Fruit fly (Drosophila melanogaster) whole organism, embryonic: Measurements from ENCODE around the gene CG7781.

Experiments
- Awh ChIP-seq: fragments of 200-800 bp; sonication (Bioruptor generic); IDR thresholded peaks from 2 replicates; pipeline ENCODE4, ENCODE4 v1.3.6; 2022; ENCODE audit warnings: missing biosample characterization, missing genetic modification characterization
- CG10366 ChIP-seq: fragments of 200-800 bp; sonication (Bioruptor generic); IDR thresholded peaks from 2 replicates; pipeline ENCODE4 v1.3.6; 2022; ENCODE audit warnings: missing biosample characterization, missing genetic modification characterization
- CG11398 ChIP-seq: fragments of 200-800 bp; sonication (Bioruptor generic); optimal IDR thresholded peaks from 2 replicates; lab custom pipeline; 2016; ENCODE audit warnings: missing biosample characterization, missing genetic modification characterization
- CG11695 ChIP-seq: fragments of 200-800 bp; sonication (Bioruptor generic); IDR thresholded peaks from 3 replicates; pipeline ENCODE4 v1.3.6; 2022; ENCODE audit warnings: missing biosample characterization, missing genetic modification characterization
- CG13287 ChIP-seq: fragments of 200-800 bp; sonication (Bioruptor generic); IDR thresholded peaks from 2 replicates; pipeline ENCODE4 v1.3.6; 2022; ENCODE audit warnings: missing biosample characterization, missing genetic modification characterization; ENCODE audit not compliant: partially characterized antibody
- CG13296 ChIP-seq: fragments of 200-800 bp; sonication (Bioruptor generic); optimal IDR thresholded peaks from 3 replicates; lab custom pipeline; 2018; ENCODE audit warnings: missing biosample characterization, mild to moderate bottlenecking, missing genetic modification characterization
- CG14667 ChIP-seq: fragments of 200-800 bp; sonication (Bioruptor generic); IDR thresholded peaks from 2 replicates; pipeline ENCODE4 v1.3.6; 2022; ENCODE audit warnings: missing biosample characterization, missing genetic modification characterization
- CG1602 ChIP-seq: fragments of 200-800 bp; sonication (Bioruptor generic); optimal IDR thresholded peaks from 3 replicates; lab custom pipeline; 2016; ENCODE audit warnings: missing biosample characterization, missing genetic modification characterization
- CG17186 ChIP-seq: fragments of 200-800 bp; sonication (Bioruptor generic); optimal IDR thresholded peaks from 3 replicates; lab custom pipeline; 2017; ENCODE audit warnings: missing biosample characterization, missing genetic modification reagents, missing genetic modification characterization
- CG17385 ChIP-seq: fragments of 200-800 bp; sonication (Bioruptor generic); optimal IDR thresholded peaks from 3 replicates; lab custom pipeline; 2018; ENCODE audit warnings: missing biosample characterization, mild to moderate bottlenecking, missing genetic modification characterization
- CG17612 ChIP-seq: fragments of 200-800 bp; sonication (Bioruptor generic); IDR thresholded peaks from 2 replicates; pipeline ENCODE4 v1.3.6; 2022; ENCODE audit warnings: missing biosample characterization, missing genetic modification characterization
- CG17802 ChIP-seq: fragments of 200-800 bp; sonication (Bioruptor generic); optimal IDR thresholded peaks from 2 replicates; lab custom pipeline; 2018; ENCODE audit warnings: missing biosample characterization, mild to moderate bottlenecking, missing genetic modification characterization, moderate library complexity
- CG18262 ChIP-seq: fragments of 200-800 bp; optimal IDR thresholded peaks from 3 replicates; lab custom pipeline; 2019; ENCODE audit warnings: missing biosample characterization, mild to moderate bottlenecking, missing genetic modification characterization, moderate library complexity
- CG2129 ChIP-seq: fragments of 200-800 bp; sonication (Bioruptor generic); IDR thresholded peaks from 2 replicates; pipeline ENCODE4 v1.3.6; 2022; ENCODE audit warnings: missing biosample characterization, missing genetic modification characterization; ENCODE audit not compliant: partially characterized antibody
- CG31441 ChIP-seq: fragments of 200-800 bp; sonication (Bioruptor generic); IDR thresholded peaks from 2 replicates; pipeline ENCODE4 v1.3.6; 2022; ENCODE audit warnings: missing biosample characterization, missing genetic modification characterization
- CG3838 ChIP-seq: fragments of 200-800 bp; sonication (Bioruptor generic); optimal IDR thresholded peaks from 3 replicates; lab custom pipeline; 2016; ENCODE audit warnings: missing biosample characterization, missing genetic modification characterization
- CG4404 ChIP-seq: fragments of 200-800 bp; sonication (Bioruptor generic); IDR thresholded peaks from 2 replicates; pipeline ENCODE4 v1.3.6; 2022; ENCODE audit warnings: missing biosample characterization, missing genetic modification characterization
- CG5245 ChIP-seq: fragments of 200-800 bp; sonication (Bioruptor generic); optimal IDR thresholded peaks from 3 replicates; lab custom pipeline; 2016; ENCODE audit warnings: missing biosample characterization, missing genetic modification characterization
- CG7839 ChIP-seq: fragments of 200-800 bp; sonication (Bioruptor generic); optimal IDR thresholded peaks from 3 replicates; lab custom pipeline; 2018; ENCODE audit warnings: missing biosample characterization, mild to moderate bottlenecking, missing genetic modification characterization, moderate library complexity
- CG7928 ChIP-seq: fragments of 200-800 bp; sonication (Bioruptor generic); optimal IDR thresholded peaks from 2 replicates; lab custom pipeline; 2017; ENCODE audit warnings: missing biosample characterization, mild to moderate bottlenecking, missing genetic modification characterization
- CTCF ChIP-seq: fragments of 200-800 bp; sonication (Bioruptor generic); optimal IDR thresholded peaks from 2 replicates; lab custom pipeline; 2017; ENCODE audit warnings: missing biosample characterization, mild to moderate bottlenecking, missing genetic modification characterization, moderate library complexity
- Camta ChIP-seq: fragments of 200-800 bp; sonication (Bioruptor generic); optimal IDR thresholded peaks from 2 replicates; lab custom pipeline; 2016; ENCODE audit warnings: missing biosample characterization, missing genetic modification characterization
- CoRest ChIP-seq: fragments of 200-800 bp; sonication (Bioruptor generic); optimal IDR thresholded peaks from 3 replicates; lab custom pipeline; 2018; ENCODE audit warnings: missing biosample characterization, mild to moderate bottlenecking, missing genetic modification characterization, moderate library complexity
- HLH3B ChIP-seq: fragments of 200-800 bp; sonication (Bioruptor generic); IDR thresholded peaks from 2 replicates; pipeline ENCODE4 v1.3.6; 2022; ENCODE audit warnings: missing biosample characterization, missing genetic modification characterization
- HLH54F ChIP-seq: fragments of 200-800 bp; sonication (Bioruptor generic); optimal IDR thresholded peaks from 3 replicates; lab custom pipeline; 2016; ENCODE audit warnings: missing biosample characterization, missing genetic modification characterization
- Hey ChIP-seq: fragments of 200-800 bp; sonication (Bioruptor generic); optimal IDR thresholded peaks from 3 replicates; lab custom pipeline; 2018; ENCODE audit warnings: missing biosample characterization, mild to moderate bottlenecking, missing genetic modification characterization
- Hr3 ChIP-seq: fragments of 200-800 bp; sonication (Bioruptor generic); optimal IDR thresholded peaks from 3 replicates; lab custom pipeline; 2016; ENCODE audit warnings: missing biosample characterization, missing genetic modification characterization
- Mad ChIP-seq: fragments of 200-800 bp; sonication (Bioruptor generic); optimal IDR thresholded peaks from 2 replicates; lab custom pipeline; 2016; ENCODE audit warnings: missing biosample characterization, missing genetic modification characterization
- Max ChIP-seq: fragments of 200-800 bp; sonication (Bioruptor generic); optimal IDR thresholded peaks from 2 replicates; lab custom pipeline; 2016; ENCODE audit warnings: missing biosample characterization, mild to moderate bottlenecking, missing genetic modification characterization
- Meics ChIP-seq: fragments of 200-800 bp; sonication (Bioruptor generic); optimal IDR thresholded peaks from 2 replicates; lab custom pipeline; 2017; ENCODE audit warnings: missing biosample characterization, mild to moderate bottlenecking, missing genetic modification characterization
- Opbp ChIP-seq: fragments of 200-800 bp; sonication (Bioruptor generic); IDR thresholded peaks from 3 replicates; pipeline ENCODE4 v1.3.6; 2022; ENCODE audit warnings: missing biosample characterization, missing genetic modification characterization; ENCODE audit not compliant: partially characterized antibody
- Rx ChIP-seq: fragments of 200-800 bp; sonication (Bioruptor generic); IDR thresholded peaks from 2 replicates; pipeline ENCODE4 v1.3.6; 2022; ENCODE audit warnings: missing biosample characterization, missing genetic modification characterization
- Sox102F ChIP-seq: fragments of 200-800 bp; sonication (Bioruptor generic); optimal IDR thresholded peaks from 2 replicates; lab custom pipeline; 2018; ENCODE audit warnings: missing biosample characterization, mild to moderate bottlenecking, missing genetic modification characterization, moderate library complexity
- Sry-β ChIP-seq: fragments of 200-800 bp; sonication (Bioruptor generic); optimal IDR thresholded peaks from 2 replicates; lab custom pipeline; 2018; ENCODE audit warnings: missing biosample characterization, mild to moderate bottlenecking, missing genetic modification characterization, moderate library complexity
- ac ChIP-seq: fragments of 200-800 bp; sonication (Bioruptor generic); optimal IDR thresholded peaks from 3 replicates; lab custom pipeline; 2017; ENCODE audit warnings: missing biosample characterization, mild to moderate bottlenecking, missing genetic modification characterization
- al ChIP-seq: fragments of 200-800 bp; sonication (Bioruptor generic); IDR thresholded peaks from 2 replicates; pipeline ENCODE4 v1.3.6; 2022; ENCODE audit warnings: missing biosample characterization, missing genetic modification characterization
- ap ChIP-seq: fragments of 200-800 bp; sonication (Bioruptor generic); IDR thresholded peaks from 2 replicates; pipeline ENCODE4 v1.3.6; 2022; ENCODE audit warnings: missing biosample characterization, missing genetic modification characterization
- br ChIP-seq: fragments of >200 bp; optimal IDR thresholded peaks from 2 replicates; lab custom pipeline; 2017
- chinmo ChIP-seq: fragments of 200-800 bp; sonication (Bioruptor generic); IDR thresholded peaks from 4 replicates; pipeline ENCODE4 v1.3.6; 2022; ENCODE audit warnings: missing biosample characterization, missing genetic modification characterization; ENCODE audit not compliant: partially characterized antibody
- crp ChIP-seq, 2 experiments: fragments of 200-800 bp; sonication (Bioruptor generic); optimal IDR thresholded peaks; 2 replicates in 1 of 2; 3 replicates in 1 of 2; lab custom pipeline; 2017; ENCODE audit warnings: missing biosample characterization in 2 of 2, missing genetic modification characterization in 2 of 2, mild to moderate bottlenecking in 1 of 2, moderate library complexity in 1 of 2
- eyg ChIP-seq: fragments of 200-800 bp; sonication (Bioruptor generic); optimal IDR thresholded peaks from 3 replicates; lab custom pipeline; 2016; ENCODE audit warnings: missing biosample characterization, missing genetic modification characterization
- fd102C ChIP-seq: fragments of 200-800 bp; sonication (Bioruptor generic); optimal IDR thresholded peaks from 2 replicates; lab custom pipeline; 2018; ENCODE audit warnings: missing biosample characterization, mild to moderate bottlenecking, missing genetic modification characterization, moderate library complexity
- grn ChIP-seq: fragments of 200-800 bp; sonication (Bioruptor generic); optimal IDR thresholded peaks from 3 replicates; lab custom pipeline; 2017; ENCODE audit warnings: missing biosample characterization, missing genetic modification characterization
- kni ChIP-seq: fragments of 200-800 bp; sonication (Bioruptor generic); optimal IDR thresholded peaks from 3 replicates; lab custom pipeline; 2017; ENCODE audit warnings: mild to moderate bottlenecking, missing biosample characterization, missing genetic modification reagents, missing genetic modification characterization
- lbe ChIP-seq: fragments of 200-800 bp; sonication (Bioruptor generic); optimal IDR thresholded peaks from 2 replicates; lab custom pipeline; 2016; ENCODE audit warnings: missing biosample characterization, mild to moderate bottlenecking, missing genetic modification characterization
- nerfin-2 ChIP-seq: fragments of 200-800 bp; sonication (Bioruptor generic); IDR thresholded peaks from 2 replicates; pipeline ENCODE4 v1.3.6; 2022; ENCODE audit warnings: missing biosample characterization, missing genetic modification characterization; ENCODE audit not compliant: partially characterized antibody
- pita ChIP-seq: fragments of 200-800 bp; sonication (Bioruptor generic); optimal IDR thresholded peaks from 2 replicates; lab custom pipeline; 2017; ENCODE audit warnings: missing biosample characterization, mild to moderate bottlenecking, missing genetic modification characterization
- pzg ChIP-seq: fragments of 200-800 bp; sonication (Bioruptor generic); optimal IDR thresholded peaks from 3 replicates; lab custom pipeline; 2018; ENCODE audit warnings: missing biosample characterization, mild to moderate bottlenecking, missing genetic modification characterization, moderate library complexity
- sug ChIP-seq: fragments of 200-800 bp; optimal IDR thresholded peaks from 2 replicates; lab custom pipeline; 2019; ENCODE audit warnings: missing biosample characterization, mild to moderate bottlenecking, missing genetic modification characterization, moderate library complexity
- tap ChIP-seq: fragments of 200-800 bp; optimal IDR thresholded peaks from 3 replicates; lab custom pipeline; 2019; ENCODE audit warnings: missing biosample characterization, mild to moderate bottlenecking, missing genetic modification characterization, moderate library complexity

The CG7781 gene

DNA sequence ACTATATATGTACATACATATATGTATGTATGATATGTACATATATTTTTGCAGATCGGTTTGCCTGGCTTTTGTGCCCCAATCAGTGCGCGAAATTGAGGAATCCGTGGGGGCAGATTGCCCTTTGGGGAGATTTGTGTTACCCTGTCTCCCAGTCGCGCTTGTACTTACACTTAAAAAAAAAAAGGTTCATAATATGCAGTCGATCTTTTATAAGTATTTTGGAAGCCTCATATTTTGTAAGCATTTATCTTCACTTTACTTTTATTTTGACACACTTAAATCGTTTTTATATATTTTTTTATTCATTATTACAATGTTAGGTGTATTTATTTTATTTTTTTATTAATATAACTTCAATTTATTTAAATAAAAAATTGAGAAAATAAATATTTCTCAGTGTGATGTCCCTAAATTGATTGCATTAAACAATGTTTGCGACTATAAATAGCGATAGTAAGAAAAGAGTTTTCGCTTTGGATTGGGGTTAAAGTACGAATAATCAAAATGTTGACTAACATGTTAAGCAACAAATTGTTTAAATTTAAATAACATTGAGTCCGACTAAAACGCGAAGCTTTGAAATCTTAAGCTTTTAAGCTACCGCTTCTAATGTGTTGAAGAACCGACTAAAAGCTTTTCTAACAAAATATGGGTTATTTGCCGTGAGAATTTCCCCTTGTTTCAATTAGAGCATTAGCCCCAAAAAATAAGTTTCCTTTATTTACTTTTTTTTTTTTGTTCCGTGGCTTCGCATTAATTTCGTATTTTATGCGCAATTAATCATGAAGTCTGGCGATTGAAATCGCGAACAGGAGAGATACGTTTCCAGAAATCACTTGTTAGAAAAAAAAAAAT is 1.4 kb upstream of the CG7781 start (continued):
- TF ChIP-seq Max (GFP tag; lab: Kevin White, UChicago) = no peak
- TF ChIP-seq CG7839 (tag; lab: Kevin White, UChicago) = peak; percentile 41
- no peak for TF ChIP-seq eyg
- TF ChIP-seq CG31441 (GFP tag; lab: Robert Waterston, UW) = peak; percentile 51
- TF ChIP-seq HLH3B (GFP tag; lab: Robert Waterston, UW) = no peak
- no peak for TF ChIP-seq kni (GFP tag; lab: Kevin White, UChicago)
- no peak for TF ChIP-seq al
- TF ChIP-seq CTCF = peak; percentile 34
- no peak for TF ChIP-seq Sry-β (GFP tag; lab: Kevin White, UChicago)
- TF ChIP-seq CG17612 (GFP tag; lab: Robert Waterston, UW) = no peak
- no peak for TF ChIP-seq grn (GFP tag; lab: Kevin White, UChicago)
- TF ChIP-seq ac (GFP tag; lab: Kevin White, UChicago) = no peak
- no peak for TF ChIP-seq lbe
- no peak for TF ChIP-seq Hr3 (GFP tag; lab: Kevin White, UChicago)
- TF ChIP-seq CG10366 = no peak
- TF ChIP-seq fd102C (GFP tag; lab: Kevin White, UChicago) = no peak
- no peak for TF ChIP-seq Awh (GFP tag; lab: Robert Waterston, UW)
- TF ChIP-seq crp (GFP tag; optimal IDR thresholded peaks at IDR 0.05; lab: Kevin White, UChicago) = no peak
- no peak for TF ChIP-seq CG17802 (tag; lab: Kevin White, UChicago)
- peak; percentile 3 for TF ChIP-seq CG17385 (GFP tag; lab: Kevin White, UChicago)
- no peak for TF ChIP-seq CG3838 (GFP tag; lab: Kevin White, UChicago)
- TF ChIP-seq tap = peak; percentile 1
- no peak for TF ChIP-seq CG1602 (GFP tag; lab: Kevin White, UChicago)
- peak; percentile 8; the same call in 1 of the 2 replicates for TF ChIP-seq CG13287 (GFP tag; lab: Robert Waterston, UW)
- no peak for TF ChIP-seq pzg (GFP tag; lab: Kevin White, UChicago)
- TF ChIP-seq Rx = no peak
- no peak for TF ChIP-seq CG7928
- peak; percentile 28 for TF ChIP-seq CG13296 (GFP tag; lab: Kevin White, UChicago)
- TF ChIP-seq Opbp (GFP tag; lab: Robert Waterston, UW) = no peak
- peak; percentile 33 for TF ChIP-seq Sox102F
- no peak for TF ChIP-seq ap (GFP tag; lab: Robert Waterston, UW)
- TF ChIP-seq Mad (GFP tag; lab: Kevin White, UChicago) = no peak
- no peak for TF ChIP-seq CG14667 (GFP tag; lab: Robert Waterston, UW)
- TF ChIP-seq CG11398 (GFP tag; lab: Kevin White, UChicago) = no peak
- TF ChIP-seq Camta (GFP tag; lab: Kevin White, UChicago) = no peak
- TF ChIP-seq nerfin-2 (GFP tag; lab: Robert Waterston, UW) = no peak
- no peak for TF ChIP-seq CG11695 (GFP tag; lab: Robert Waterston, UW)
- TF ChIP-seq Hey (tag; lab: Kevin White, UChicago) = no peak
- TF ChIP-seq CG17186 (GFP tag; lab: Kevin White, UChicago) = no peak
- peak; percentile 1 for TF ChIP-seq pita
- TF ChIP-seq CG4404 = no peak
- TF ChIP-seq CoRest (tag; lab: Kevin White, UChicago) = peak; percentile 28
- TF ChIP-seq sug (tag; lab: Kevin White, UChicago) = peak; percentile 17
- peak; percentile 13 for TF ChIP-seq Meics
- no peak for TF ChIP-seq HLH54F
- TF ChIP-seq CG18262 = peak; percentile 22
- 0 out of 4 replicates have a peak, but pooled peaks have one; percentile 55 for TF ChIP-seq chinmo
- no peak for TF ChIP-seq CG2129 (GFP tag; lab: Robert Waterston, UW)
- TF ChIP-seq CG5245 = no peak
- TF ChIP-seq br = no peak
